Fruit fly (Drosophila melanogaster) whole organism, pupa: Measurements from ENCODE around the gene Ccp84Af.

Source experiments
- CG10348 ChIP-seq: fragments of 200-800 bp; sonication (Bioruptor generic); IDR thresholded peaks from 2 replicates; pipeline ENCODE4 v1.3.6; 2022; ENCODE audit warnings: missing biosample characterization, missing genetic modification characterization
- CG12605 ChIP-seq: fragments of 200-800 bp; sonication (Bioruptor generic); IDR thresholded peaks from 2 replicates; pipeline ENCODE4 v1.3.6; 2022; ENCODE audit warnings: missing biosample characterization, missing genetic modification characterization
- CG13204 ChIP-seq: fragments of 200-800 bp; sonication (Bioruptor generic); optimal IDR thresholded peaks from 2 replicates; lab custom pipeline; 2018; ENCODE audit warnings: missing biosample characterization, mild to moderate bottlenecking, missing genetic modification characterization, moderate library complexity
- CG14655 ChIP-seq: fragments of 200-800 bp; sonication (Bioruptor generic); optimal IDR thresholded peaks from 3 replicates; lab custom pipeline; 2017; ENCODE audit warnings: mild to moderate bottlenecking, missing biosample characterization, missing genetic modification reagents, missing genetic modification characterization
- CG15710 ChIP-seq: fragments of 200-800 bp; sonication (Bioruptor generic); optimal IDR thresholded peaks from 2 replicates; lab custom pipeline; 2018; ENCODE audit warnings: missing biosample characterization, mild to moderate bottlenecking, missing genetic modification characterization, moderate library complexity
- CG17806 ChIP-seq: fragments of 200-800 bp; sonication (Bioruptor generic); optimal IDR thresholded peaks from 2 replicates; lab custom pipeline; 2018; ENCODE audit warnings: missing biosample characterization, mild to moderate bottlenecking, missing genetic modification characterization, moderate library complexity
- CG32121 ChIP-seq: fragments of 200-800 bp; sonication (Bioruptor generic); IDR thresholded peaks from 2 replicates; pipeline ENCODE4 v1.3.6; 2022; ENCODE audit warnings: missing biosample characterization, missing genetic modification characterization
- CG34367 ChIP-seq: fragments of 200-800 bp; sonication (Bioruptor generic); optimal IDR thresholded peaks from 2 replicates; lab custom pipeline; 2018; ENCODE audit warnings: missing biosample characterization, mild to moderate bottlenecking, missing genetic modification characterization
- CG4496 ChIP-seq: fragments of 200-800 bp; sonication (Bioruptor generic); IDR thresholded peaks from 3 replicates; pipeline ENCODE4 v1.3.6; 2022; ENCODE audit warnings: missing biosample characterization, missing genetic modification characterization
- CG8159 ChIP-seq: fragments of 200-800 bp; sonication (Bioruptor generic); optimal IDR thresholded peaks from 3 replicates; lab custom pipeline; 2018; ENCODE audit warnings: missing biosample characterization, mild to moderate bottlenecking, missing genetic modification characterization, moderate library complexity
- CG8301 ChIP-seq: fragments of 200-800 bp; sonication (Bioruptor generic); optimal IDR thresholded peaks from 2 replicates; lab custom pipeline; 2018; ENCODE audit warnings: missing biosample characterization, mild to moderate bottlenecking, missing genetic modification characterization
- CG9948 ChIP-seq: fragments of 200-800 bp; sonication (Bioruptor generic); optimal IDR thresholded peaks from 2 replicates; lab custom pipeline; 2018; ENCODE audit warnings: missing biosample characterization, mild to moderate bottlenecking, missing genetic modification characterization, moderate library complexity
- D1 ChIP-seq: fragments of 200-800 bp; sonication (Bioruptor generic); optimal IDR thresholded peaks from 2 replicates; lab custom pipeline; 2018; ENCODE audit warnings: missing biosample characterization, mild to moderate bottlenecking, missing genetic modification characterization, moderate library complexity
- EcR ChIP-seq: fragments of 200-800 bp; sonication (Bioruptor generic); optimal IDR thresholded peaks from 3 replicates; lab custom pipeline; 2019; ENCODE audit warnings: missing biosample characterization, missing genetic modification characterization, mild to moderate bottlenecking, moderate library complexity, missing genetic modification reagents
- Ets98B ChIP-seq: fragments of 200-800 bp; sonication (Bioruptor generic); IDR thresholded peaks from 2 replicates; pipeline ENCODE4 v1.3.6; 2022; ENCODE audit warnings: missing biosample characterization, missing genetic modification characterization
- Pif1A ChIP-seq: fragments of 200-800 bp; sonication (Bioruptor generic); optimal IDR thresholded peaks from 3 replicates; lab custom pipeline; 2016; ENCODE audit warnings: missing biosample characterization, missing genetic modification characterization
- Pif1B ChIP-seq: fragments of 200-800 bp; sonication (Bioruptor generic); optimal IDR thresholded peaks from 3 replicates; lab custom pipeline; 2016; ENCODE audit warnings: missing biosample characterization, missing genetic modification characterization
- Snoo ChIP-seq: fragments of 200-800 bp; sonication (Bioruptor generic); optimal IDR thresholded peaks from 3 replicates; lab custom pipeline; 2017; ENCODE audit warnings: missing biosample characterization, mild to moderate bottlenecking, missing genetic modification characterization, inconsistent platforms
- fd96Ca ChIP-seq: fragments of 200-800 bp; sonication (Bioruptor generic); IDR thresholded peaks from 3 replicates; pipeline ENCODE4 v1.3.6; 2022; ENCODE audit warnings: missing biosample characterization, missing genetic modification characterization
- gl ChIP-seq: fragments of 200-800 bp; sonication (Bioruptor generic); optimal IDR thresholded peaks from 2 replicates; lab custom pipeline; 2018; ENCODE audit warnings: missing biosample characterization, mild to moderate bottlenecking, missing genetic modification characterization
- rn ChIP-seq: fragments of 200-800 bp; sonication (Bioruptor generic); IDR thresholded peaks from 2 replicates; pipeline ENCODE4 v1.3.6; 2022; ENCODE audit warnings: missing biosample characterization, missing genetic modification characterization

Gene Ccp84Af

DNA sequence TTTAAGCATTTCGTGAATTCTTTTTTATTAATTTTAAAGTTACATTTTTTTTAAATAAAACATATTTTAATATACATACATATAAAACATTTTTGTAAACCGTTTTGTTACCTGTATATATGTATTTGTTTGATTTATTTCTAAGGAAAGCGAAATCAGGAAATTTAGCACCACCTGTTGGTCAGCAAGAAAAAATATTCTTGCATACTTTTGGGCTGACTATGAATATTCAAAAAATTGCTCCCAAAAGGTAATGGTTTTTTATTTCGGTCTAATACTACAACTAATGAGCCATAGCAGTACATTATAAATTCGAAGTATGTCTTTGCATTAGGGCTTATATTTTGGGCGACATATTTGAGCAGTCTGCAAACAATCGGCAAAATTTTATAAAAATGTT, 6.4 kb downstream of the Ccp84Af start:
- TF ChIP-seq D1 (tag; lab: Kevin White, UChicago) (peak; percentile 74), Ets98B (GFP tag; lab: Robert Waterston, UW) (no peak)

- no peak for TF ChIP-seq Snoo (tag; lab: Kevin White, UChicago)
These were observed 6.9 kb downstream of the Ccp84Af start for dm6 chr3R:6683135-6683534.

- TF ChIP-seq gl (tag; lab: Kevin White, UChicago) (no peak), CG9948 (tag; lab: Kevin White, UChicago) (no peak), Snoo (tag; lab: Kevin White, UChicago) (no peak), Pif1B (GFP tag; lab: Kevin White, UChicago) (no peak), rn (no peak), CG15710 (tag; lab: Kevin White, UChicago) (no peak), Pif1A (GFP tag; lab: Kevin White, UChicago) (no peak), CG14655 (GFP tag; lab: Kevin White, UChicago) (no peak)
These were observed 11.6 kb downstream of the Ccp84Af start, which contains the start of gene lab for dm6 chr3R:6678480-6678879. Gene lab, minus strand, starts transcription at chr3R:6678590.

DNA sequence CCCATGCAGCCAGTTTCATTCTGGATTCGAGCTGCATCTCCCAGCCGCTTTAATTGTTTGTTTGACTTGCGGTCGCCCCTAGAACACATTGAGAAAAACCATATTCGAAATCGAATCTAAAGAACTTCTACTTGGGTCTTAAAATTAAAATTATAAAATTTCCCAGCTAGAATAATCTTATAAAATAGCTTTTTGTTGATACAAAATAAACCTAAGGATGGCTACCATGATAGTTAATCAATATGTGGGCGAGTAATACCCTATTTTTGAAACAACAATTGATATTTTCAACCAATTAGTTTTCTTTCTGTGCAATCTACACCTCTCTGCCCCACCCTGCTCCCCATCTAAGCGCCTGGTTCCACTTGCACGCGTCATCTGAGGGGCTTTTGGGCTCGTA, 15.5 kb downstream of the Ccp84Af start:
- TF ChIP-seq CG4496 (GFP tag; lab: Robert Waterston, UW) (no peak), CG34367 (tag; lab: Kevin White, UChicago) (no peak), CG15710 (tag; lab: Kevin White, UChicago) (no peak), Pif1B (GFP tag; lab: Kevin White, UChicago) (no peak), CG8301 (tag; lab: Kevin White, UChicago) (no peak), Snoo (tag; lab: Kevin White, UChicago) (no peak), Ets98B (GFP tag; lab: Robert Waterston, UW) (no peak), rn (no peak), fd96Ca (GFP tag; lab: Robert Waterston, UW) (no peak), EcR (no peak), CG10348 (GFP tag; lab: Robert Waterston, UW) (no peak), gl (tag; lab: Kevin White, UChicago) (no peak), CG17806 (tag; lab: Kevin White, UChicago) (no peak), CG8159 (tag; lab: Kevin White, UChicago) (peak; percentile 59), CG9948 (tag; lab: Kevin White, UChicago) (no peak), Pif1A (GFP tag; lab: Kevin White, UChicago) (peak; percentile 8), CG12605 (GFP tag; lab: Robert Waterston, UW) (no peak), D1 (tag; lab: Kevin White, UChicago) (no peak)

dm6 chr3R:6672303-6673007, 17.6 kb downstream of the Ccp84Af start:
- TF ChIP-seq CG12605 (GFP tag; lab: Robert Waterston, UW) (no peak), CG9948 (tag; lab: Kevin White, UChicago) (no peak), CG14655 (GFP tag; lab: Kevin White, UChicago) (no peak), CG17806 (tag; lab: Kevin White, UChicago) (no peak), gl (tag; lab: Kevin White, UChicago) (no peak), Pif1B (GFP tag; lab: Kevin White, UChicago) (no peak)

- TF ChIP-seq fd96Ca (GFP tag; lab: Robert Waterston, UW): no peak
- TF ChIP-seq CG13204: no peak
- TF ChIP-seq CG4496 (GFP tag; lab: Robert Waterston, UW): no peak
- no peak for TF ChIP-seq CG8159 (tag; lab: Kevin White, UChicago)
- TF ChIP-seq CG12605 (GFP tag; lab: Robert Waterston, UW): no peak
- no peak for TF ChIP-seq CG32121
- no peak for TF ChIP-seq CG34367 (tag; lab: Kevin White, UChicago)
- no peak for TF ChIP-seq CG17806 (tag; lab: Kevin White, UChicago)
- no peak for TF ChIP-seq rn
- TF ChIP-seq CG14655 (GFP tag; lab: Kevin White, UChicago): no peak
These were observed 21.8 kb downstream of the Ccp84Af start for dm6 chr3R:6668234-6668633.

- TF ChIP-seq rn: no peak
These were observed 22.8 kb downstream of the Ccp84Af start for dm6 chr3R:6667245-6667644.
